Worm (Caenorhabditis elegans) whole organism, L1 larva: ENCODE data around the gene cyn-17.

ENCODE experiments used
- C16A3.4 ChIP-seq: fragments of 150-350 bp; optimal IDR thresholded peaks from 2 replicates; lab custom pipeline; 2014; ENCODE audit warnings: missing biosample characterization, missing genetic modification characterization
- F16B12.6 ChIP-seq: fragments of 150-350 bp; optimal IDR thresholded peaks from 2 replicates; lab custom pipeline; 2014; ENCODE audit warnings: missing biosample characterization, missing genetic modification characterization
- blmp-1 ChIP-seq: fragments of 150-350 bp; optimal IDR thresholded peaks from 2 replicates; lab custom pipeline; 2014; ENCODE audit warnings: missing biosample characterization, missing genetic modification characterization
- ceh-8 ChIP-seq: fragments of 200-800 bp; sonication (Bioruptor generic); optimal IDR thresholded peaks from 2 replicates; lab custom pipeline; 2018; ENCODE audit warnings: mild to moderate bottlenecking, missing genetic modification characterization, moderate library complexity, missing compliant biosample characterization
- ceh-82 ChIP-seq, 3 experiments: fragments of 150-350 bp in 1 of 3; sonication (generic microtip) in 2 of 3; optimal IDR thresholded peaks; 2 replicates each; lab custom pipeline; 2014 to 2017; ENCODE audit warnings: missing biosample characterization in 3 of 3, missing genetic modification characterization in 3 of 3
- ceh-90 ChIP-seq: sonication (generic microtip); optimal IDR thresholded peaks from 2 replicates; lab custom pipeline; 2016; ENCODE audit warnings: missing genetic modification characterization, missing compliant biosample characterization
- ces-1 ChIP-seq: fragments of 150-350 bp; optimal IDR thresholded peaks from 2 replicates; lab custom pipeline; 2014; ENCODE audit warnings: missing biosample characterization, missing genetic modification reagents, missing genetic modification characterization
- dpl-1 ChIP-seq, 3 experiments: fragments of 150-350 bp in 2 of 3; sonication (generic microtip) in 1 of 3; optimal IDR thresholded peaks; 2 replicates each; lab custom pipeline; 2014 to 2017; ENCODE audit warnings: missing biosample characterization in 3 of 3, missing genetic modification characterization in 3 of 3, missing genetic modification reagents in 3 of 3
- efl-1 ChIP-seq, 4 experiments: fragments of 150-350 bp; optimal IDR thresholded peaks in 3 of 4; peaks in 1 of 4; 1 replicate in 1 of 4; 2 replicates in 3 of 4; lab custom pipeline; 2014; ENCODE audit warnings: missing biosample characterization in 2 of 4, missing genetic modification characterization in 2 of 4, missing genetic modification reagents in 2 of 4
- egl-13 ChIP-seq: sonication (generic microtip); optimal IDR thresholded peaks from 2 replicates; lab custom pipeline; 2016; ENCODE audit warnings: missing genotype, missing genetic modification reagents, missing genetic modification characterization, missing compliant biosample characterization
- elt-2 ChIP-seq: sonication (generic microtip); optimal IDR thresholded peaks from 2 replicates; lab custom pipeline; 2016; ENCODE audit warnings: missing genetic modification characterization, mild to moderate bottlenecking, inconsistent platforms, missing compliant biosample characterization, missing genetic modification reagents
- elt-3 ChIP-seq, 6 experiments: fragments of 150-350 bp in 1 of 6; sonication (generic microtip); optimal IDR thresholded peaks; 2 replicates each; lab custom pipeline; 2017 to 2018; ENCODE audit warnings: missing biosample characterization in 6 of 6, missing genetic modification characterization in 6 of 6, inconsistent platforms in 1 of 6
- fkh-4 ChIP-seq: sonication (generic microtip); optimal IDR thresholded peaks from 2 replicates; lab custom pipeline; 2016; ENCODE audit warnings: missing compliant biosample characterization, missing genetic modification characterization, borderline replicate concordance
- fkh-8 ChIP-seq: sonication (generic microtip); optimal IDR thresholded peaks from 2 replicates; lab custom pipeline; 2016; ENCODE audit warnings: mild to moderate bottlenecking, missing genetic modification characterization, missing compliant biosample characterization
- fos-1 ChIP-seq: fragments of 150-350 bp; optimal IDR thresholded peaks from 2 replicates; lab custom pipeline; 2014; ENCODE audit warnings: missing biosample characterization, missing genetic modification characterization
- grh-1 ChIP-seq: fragments of 200-800 bp; sonication (Bioruptor generic); IDR thresholded peaks from 2 replicates; pipeline ENCODE4 v1.3.6; 2022; ENCODE audit warnings: missing genetic modification reagents, missing genetic modification characterization, missing compliant biosample characterization
- hlh-17 ChIP-seq: fragments of 200-800 bp; sonication (Bioruptor generic); optimal IDR thresholded peaks from 2 replicates; lab custom pipeline; 2018; ENCODE audit warnings: missing genetic modification characterization, mild to moderate bottlenecking, missing compliant biosample characterization, moderate library complexity, borderline replicate concordance
- hlh-4 ChIP-seq: sonication (generic microtip); optimal IDR thresholded peaks from 2 replicates; lab custom pipeline; 2016; ENCODE audit warnings: mild to moderate bottlenecking, missing genetic modification characterization, missing compliant biosample characterization
- irx-1 ChIP-seq: sonication (generic microtip); optimal IDR thresholded peaks from 2 replicates; lab custom pipeline; 2016; ENCODE audit warnings: missing genetic modification characterization, missing compliant biosample characterization
- isw-1 ChIP-seq: fragments of 200-800 bp; sonication (Bioruptor generic); IDR thresholded peaks from 2 replicates; pipeline ENCODE4 v1.3.6; 2022; ENCODE audit warnings: missing genetic modification characterization, missing compliant biosample characterization
- lin-14 ChIP-seq: fragments of 200-800 bp; sonication (Bioruptor generic); optimal IDR thresholded peaks from 2 replicates; lab custom pipeline; 2018; ENCODE audit warnings: mild to moderate bottlenecking, missing genetic modification characterization, moderate library complexity, missing compliant biosample characterization
- lin-35 ChIP-seq, 2 experiments: fragments of 150-350 bp; optimal IDR thresholded peaks; 2 replicates each; lab custom pipeline; 2014; ENCODE audit warnings: missing biosample characterization in 2 of 2, missing genetic modification characterization in 2 of 2, missing genetic modification reagents in 2 of 2
- lin-39 ChIP-seq: fragments of 150-350 bp; optimal IDR thresholded peaks from 2 replicates; lab custom pipeline; 2014; ENCODE audit warnings: missing biosample characterization, missing genetic modification reagents, missing genetic modification characterization
- lsy-2 ChIP-seq, 2 experiments: fragments of 150-350 bp; optimal IDR thresholded peaks; 2 replicates each; lab custom pipeline; 2014; ENCODE audit warnings: missing biosample characterization in 2 of 2, missing genetic modification characterization in 2 of 2
- mdl-1 ChIP-seq, 2 experiments: fragments of 150-350 bp; optimal IDR thresholded peaks; 2 replicates each; lab custom pipeline; 2014 to 2017; ENCODE audit warnings: missing biosample characterization in 2 of 2, missing genetic modification characterization in 2 of 2, inconsistent platforms in 1 of 2
- mef-2 ChIP-seq: fragments of 150-350 bp; optimal IDR thresholded peaks from 2 replicates; lab custom pipeline; 2014; ENCODE audit warnings: missing biosample characterization, missing genetic modification characterization
- nhr-11 ChIP-seq: fragments of 150-350 bp; optimal IDR thresholded peaks from 2 replicates; lab custom pipeline; 2014; ENCODE audit warnings: missing biosample characterization, missing genetic modification characterization
- nhr-12 ChIP-seq: sonication (generic microtip); optimal IDR thresholded peaks from 2 replicates; lab custom pipeline; 2017; ENCODE audit warnings: missing biosample characterization, missing genetic modification characterization
- nhr-19 ChIP-seq: fragments of 200-800 bp; sonication (Bioruptor generic); conservative IDR thresholded peaks from 2 replicates; pipeline ENCODE4 v1.3.6; 2022; ENCODE audit warnings: missing genetic modification characterization, missing compliant biosample characterization
- nhr-20 ChIP-seq: sonication (generic microtip); optimal IDR thresholded peaks from 2 replicates; lab custom pipeline; 2016; ENCODE audit warnings: mild to moderate bottlenecking, missing genetic modification characterization, missing compliant biosample characterization
- nhr-47 ChIP-seq: sonication (generic microtip); optimal IDR thresholded peaks from 2 replicates; lab custom pipeline; 2016; ENCODE audit warnings: mild to moderate bottlenecking, missing genetic modification characterization, moderate library complexity, missing compliant biosample characterization
- nhr-71 ChIP-seq: sonication (generic microtip); optimal IDR thresholded peaks from 2 replicates; lab custom pipeline; 2016; ENCODE audit warnings: mild to moderate bottlenecking, missing genetic modification characterization, moderate library complexity, missing compliant biosample characterization
- nhr-90 ChIP-seq: sonication (generic microtip); optimal IDR thresholded peaks from 2 replicates; lab custom pipeline; 2016; ENCODE audit warnings: mild to moderate bottlenecking, missing genetic modification characterization, missing compliant biosample characterization; ENCODE audit not compliant: poor library complexity
- rnt-1 ChIP-seq: sonication (generic microtip); optimal IDR thresholded peaks from 2 replicates; lab custom pipeline; 2016; ENCODE audit warnings: mild to moderate bottlenecking, missing genetic modification characterization, moderate library complexity, missing compliant biosample characterization
- snpc-4 ChIP-seq: fragments of 150-350 bp; optimal IDR thresholded peaks from 2 replicates; lab custom pipeline; 2014; ENCODE audit warnings: missing biosample characterization, missing genetic modification characterization
- snu-23 ChIP-seq: sonication (generic microtip); optimal IDR thresholded peaks from 2 replicates; lab custom pipeline; 2016; ENCODE audit warnings: missing genetic modification characterization, missing compliant biosample characterization
- sup-37 ChIP-seq: fragments of 200-800 bp; sonication (Bioruptor generic); optimal IDR thresholded peaks from 2 replicates; lab custom pipeline; 2018; ENCODE audit warnings: mild to moderate bottlenecking, missing genetic modification characterization, missing compliant biosample characterization
- swsn-7 ChIP-seq: sonication (generic microtip); optimal IDR thresholded peaks from 2 replicates; lab custom pipeline; 2016; ENCODE audit warnings: missing genetic modification characterization, missing compliant biosample characterization
- tbx-2 ChIP-seq: sonication (generic microtip); optimal IDR thresholded peaks from 2 replicates; lab custom pipeline; 2016; ENCODE audit warnings: missing genetic modification characterization, missing compliant biosample characterization
- tlp-1 ChIP-seq: fragments of 150-350 bp; optimal IDR thresholded peaks from 2 replicates; lab custom pipeline; 2014; ENCODE audit warnings: missing biosample characterization, missing genetic modification characterization
- ztf-11 ChIP-seq, 2 experiments: sonication (generic microtip); optimal IDR thresholded peaks; 2 replicates each; lab custom pipeline; 2016 to 2017; ENCODE audit warnings: missing genetic modification characterization in 2 of 2, missing biosample characterization in 1 of 2, missing compliant biosample characterization in 1 of 2
- ztf-4 ChIP-seq: fragments of 150-350 bp; optimal IDR thresholded peaks from 2 replicates; lab custom pipeline; 2014; ENCODE audit warnings: missing biosample characterization, missing genetic modification characterization

The cyn-17 gene

DNA sequence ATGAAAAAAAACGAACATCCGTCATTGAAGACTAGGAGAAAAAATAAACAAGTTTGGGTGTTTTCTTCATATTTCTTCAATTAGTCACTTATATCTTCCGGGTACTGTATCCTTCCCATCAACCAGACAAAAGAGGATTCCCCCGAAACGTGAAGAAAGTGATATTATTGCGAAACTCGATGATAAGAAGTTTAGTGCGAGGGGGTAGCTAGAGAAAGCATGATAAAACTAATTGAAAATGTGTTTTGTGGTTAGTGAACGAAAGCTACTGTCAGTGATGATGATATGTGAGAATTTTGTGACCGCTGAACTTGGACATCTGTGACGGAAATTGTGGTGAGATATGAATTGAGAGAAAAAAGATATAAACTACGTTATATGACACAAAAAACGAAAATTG is 23.5 kb downstream of the cyn-17 start (continued):
- no peak for TF ChIP-seq ztf-11 (tag; optimal IDR thresholded peaks at IDR 0.05; lab: Kevin White, UChicago)

DNA sequence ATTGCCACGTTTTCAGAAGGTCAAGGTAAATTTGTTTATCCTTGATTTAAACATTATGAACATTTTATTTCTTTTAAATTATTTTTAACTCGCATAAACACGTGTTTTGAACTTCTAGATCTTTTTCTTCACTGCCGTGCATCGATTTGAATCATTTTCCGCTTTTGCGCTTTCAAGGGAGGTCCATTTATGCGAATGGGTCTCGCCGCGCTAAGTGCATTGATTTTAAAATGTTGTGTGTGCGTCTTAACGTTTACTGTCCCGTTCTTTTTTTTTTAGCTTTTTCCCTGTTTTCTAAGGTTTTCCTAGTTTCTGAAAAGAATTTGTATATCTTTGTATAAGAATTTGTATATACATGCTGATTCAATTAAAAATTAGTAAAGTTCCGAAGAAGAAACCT is 26.0 kb downstream of the cyn-17 start:
- TF ChIP-seq nhr-11 (tag; lab: Kevin White, UChicago), result no peak
- peak; percentile 6 to 24 for TF ChIP-seq efl-1 (optimal IDR thresholded peaks at IDR 0.05; lab: Kevin White, UChicago)
- TF ChIP-seq efl-1 (GFP tag; optimal IDR thresholded peaks at IDR 0.05 in 1 of 2; lab: Kevin White, UChicago), result no peak
- TF ChIP-seq, all 84 proteins: peak for 1

DNA sequence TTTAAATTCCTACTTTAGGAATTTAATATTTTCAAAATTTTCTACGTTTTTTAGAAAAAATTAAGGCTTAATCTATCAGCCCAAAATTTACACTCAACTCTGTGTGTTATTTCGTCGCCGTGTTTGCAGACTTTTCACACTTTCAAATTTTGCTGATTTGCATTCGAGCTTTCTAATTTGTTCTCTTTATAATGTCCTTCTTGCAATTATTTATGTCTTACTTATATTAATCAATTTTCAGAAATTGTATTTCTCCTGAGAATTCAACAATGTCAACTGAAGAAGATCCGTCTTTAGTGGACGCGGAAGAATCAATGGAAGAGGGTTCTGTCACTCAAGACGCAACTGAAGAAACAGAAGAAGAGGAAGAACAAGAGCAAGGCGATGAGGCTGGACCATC is 27.1 kb downstream of the cyn-17 start, which contains the start of gene let-418:
Gene let-418 (plus strand): TSS at position 242 of the 400 bp plus-strand sequence.
- TF ChIP-seq C16A3.4 (tag; lab: Kevin White, UChicago) (no peak), F16B12.6 (tag; lab: Kevin White, UChicago) (peak; percentile 74), nhr-11 (tag; lab: Kevin White, UChicago) (no peak), nhr-20 (tag; lab: Kevin White, UChicago) (no peak), lsy-2 (tag; optimal IDR thresholded peaks at IDR 0.05; lab: Kevin White, UChicago) (peak in 1 of 2 experiments; percentile 16), tbx-2 (tag; lab: Kevin White, UChicago) (peak; percentile 14), efl-1 (optimal IDR thresholded peaks at IDR 0.05; lab: Kevin White, UChicago) (peak in 1 of 2 experiments; percentile 2), efl-1 (GFP tag; optimal IDR thresholded peaks at IDR 0.05 in 1 of 2; lab: Kevin White, UChicago) (peak; percentile 44 to 92), tlp-1 (tag; lab: Kevin White, UChicago) (no peak), irx-1 (tag; lab: Kevin White, UChicago) (no peak), nhr-71 (tag; lab: Kevin White, UChicago) (no peak), ceh-90 (tag; lab: Kevin White, UChicago) (no peak), snpc-4 (tag; lab: Kevin White, UChicago) (no peak), elt-2 (tag; lab: Kevin White, UChicago) (no peak), hlh-17 (GFP tag; lab: Kevin White, UChicago) (no peak), grh-1 (no peak), lin-35 (GFP tag; optimal IDR thresholded peaks at IDR 0.05; lab: Kevin White, UChicago) (peak in 1 of 2 experiments; percentile 11), sup-37 (GFP tag; lab: Kevin White, UChicago) (no peak), swsn-7 (no peak), ceh-82 (tag; optimal IDR thresholded peaks at IDR 0.05; lab: Kevin White, UChicago) (no peak), fos-1 (tag; lab: Kevin White, UChicago) (no peak), dpl-1 (GFP tag; optimal IDR thresholded peaks at IDR 0.05; lab: Kevin White, UChicago) (peak in 2 of 3 experiments; percentile 3 to 38), fkh-8 (tag; lab: Kevin White, UChicago) (no peak), nhr-12 (tag; lab: Kevin White, UChicago) (no peak), isw-1 (GFP tag; lab: Robert Waterston, UW) (no peak), nhr-19 (GFP tag; lab: Robert Waterston, UW) (no peak), lin-39 (tag; lab: Kevin White, UChicago) (no peak), ztf-4 (no peak), ces-1 (no peak)

ce11 chrV:5831253-5831652 is 31.8 kb downstream of the cyn-17 start:
- no peak for TF ChIP-seq mef-2 (tag; lab: Kevin White, UChicago)
- TF ChIP-seq efl-1 (optimal IDR thresholded peaks at IDR 0.05; lab: Kevin White, UChicago), result no peak
- peak in 1 of 2 experiments; percentile 80 for TF ChIP-seq efl-1 (GFP tag; optimal IDR thresholded peaks at IDR 0.05 in 1 of 2; lab: Kevin White, UChicago)

- TF ChIP-seq nhr-20 (tag; lab: Kevin White, UChicago), result peak; percentile 89
- TF ChIP-seq F16B12.6 (tag; lab: Kevin White, UChicago), result no peak
- peak; percentile 66 for TF ChIP-seq tbx-2 (tag; lab: Kevin White, UChicago)
- TF ChIP-seq hlh-4 (tag; lab: Kevin White, UChicago), result no peak
- TF ChIP-seq egl-13, result no peak
- TF ChIP-seq elt-3 (tag; optimal IDR thresholded peaks at IDR 0.05; lab: Kevin White, UChicago), result peak in 3 of 6 experiments; percentile 7 to 85 (median 13)
- TF ChIP-seq mdl-1 (tag; optimal IDR thresholded peaks at IDR 0.05; lab: Kevin White, UChicago), result peak in 1 of 2 experiments; percentile 45
- peak; percentile 57 for TF ChIP-seq nhr-19 (GFP tag; lab: Robert Waterston, UW)
- TF ChIP-seq nhr-90 (tag; lab: Kevin White, UChicago), result peak; percentile 54
- peak in 1 of 3 experiments; percentile 10 for TF ChIP-seq dpl-1 (GFP tag; optimal IDR thresholded peaks at IDR 0.05; lab: Kevin White, UChicago)
- TF ChIP-seq nhr-71 (tag; lab: Kevin White, UChicago), result peak; percentile 81
- peak in 1 of 2 experiments; percentile 44 for TF ChIP-seq lin-35 (GFP tag; optimal IDR thresholded peaks at IDR 0.05; lab: Kevin White, UChicago)
- peak; percentile 9 for TF ChIP-seq nhr-47 (tag; lab: Kevin White, UChicago)
- TF ChIP-seq C16A3.4 (tag; lab: Kevin White, UChicago), result peak; percentile 10
- no peak for TF ChIP-seq ceh-8 (GFP tag; lab: Kevin White, UChicago)
- peak; percentile 84 for TF ChIP-seq lin-14
- peak; percentile 66 for TF ChIP-seq snu-23 (GFP tag; lab: Kevin White, UChicago)
- no peak for TF ChIP-seq fkh-4 (tag; lab: Kevin White, UChicago)
- no peak for TF ChIP-seq rnt-1 (tag; lab: Kevin White, UChicago)
- peak; percentile 87 for TF ChIP-seq blmp-1 (tag; lab: Kevin White, UChicago)
Observed at ce11 chrV:5832799-5833198, 33.3 kb downstream of the cyn-17 start.
